Worm (Caenorhabditis elegans) whole organism, midembryonic: ENCODE results near the gene srsx-15.

Source experiments
- T22C8.4 ChIP-seq: fragments of 200-800 bp; sonication (Bioruptor generic); IDR thresholded peaks from 2 replicates; pipeline ENCODE4 v1.3.6; 2022; ENCODE audit warnings: missing genetic modification characterization, missing compliant biosample characterization
- cog-1 ChIP-seq: sonication (generic microtip); optimal IDR thresholded peaks from 2 replicates; lab custom pipeline; 2016; ENCODE audit warnings: missing genetic modification characterization, missing compliant biosample characterization
- flt-1 ChIP-seq: fragments of 200-800 bp; sonication (Bioruptor generic); IDR thresholded peaks from 2 replicates; pipeline ENCODE4 v1.3.6; 2022; ENCODE audit warnings: missing genetic modification characterization, missing compliant biosample characterization
- klf-2 ChIP-seq: fragments of 200-800 bp; sonication (Bioruptor generic); conservative IDR thresholded peaks from 2 replicates; pipeline ENCODE4 v1.3.6; 2022; ENCODE audit warnings: missing genetic modification reagents, missing genetic modification characterization, missing compliant biosample characterization
- med-1 ChIP-seq: sonication (generic microtip); optimal IDR thresholded peaks from 2 replicates; lab custom pipeline; 2017; ENCODE audit warnings: missing genetic modification characterization, mild to moderate bottlenecking, missing compliant biosample characterization, antibody characterized with exemption, missing genetic modification reagents; ENCODE audit not compliant: insufficient read depth
- ref-1 ChIP-seq: fragments of 200-800 bp; sonication (Bioruptor generic); conservative IDR thresholded peaks from 2 replicates; pipeline ENCODE4 v1.3.6; 2022; ENCODE audit warnings: missing genetic modification reagents, missing genetic modification characterization, missing compliant biosample characterization
- tab-1 ChIP-seq: fragments of 200-800 bp; sonication (Bioruptor generic); IDR thresholded peaks from 2 replicates; pipeline ENCODE4 v1.3.6; 2022; ENCODE audit warnings: missing genetic modification characterization, missing compliant biosample characterization
- ztf-29 ChIP-seq: fragments of 200-800 bp; sonication (Bioruptor generic); IDR thresholded peaks from 2 replicates; pipeline ENCODE4 v1.3.6; 2022; ENCODE audit warnings: missing genetic modification reagents, missing genetic modification characterization, missing compliant biosample characterization

ce11 chrIV:5619643-5620042 is 4.0 kb downstream of the srsx-15 start, which contains the start of gene srsx-16:
- TF ChIP-seq flt-1, result no peak
- no peak for TF ChIP-seq ref-1 (GFP tag; lab: Robert Waterston, UW)
- TF ChIP-seq cog-1, result no peak
- TF ChIP-seq med-1 (GFP tag; lab: Kevin White, UChicago), result no peak
- no peak for TF ChIP-seq tab-1
- TF ChIP-seq T22C8.4 (GFP tag; lab: Robert Waterston, UW), result no peak
- TF ChIP-seq klf-2 (GFP tag; lab: Robert Waterston, UW), result no peak
- TF ChIP-seq ztf-29 (GFP tag; lab: Robert Waterston, UW), result no peak
